Worm (Caenorhabditis elegans) whole organism, early embryonic: Measurements from ENCODE around the gene mys-1.

Experiments used
- B0310.2 ChIP-seq: sonication (generic microtip); optimal IDR thresholded peaks from 2 replicates; lab custom pipeline; 2016; ENCODE audit warnings: mild to moderate bottlenecking, missing genetic modification characterization, missing compliant biosample characterization
- F13C5.2 ChIP-seq: sonication (generic microtip); optimal IDR thresholded peaks from 2 replicates; lab custom pipeline; 2017; ENCODE audit warnings: mild to moderate bottlenecking, missing genetic modification characterization, inconsistent platforms, missing compliant biosample characterization
- ama-1 ChIP-seq: fragments of 150-350 bp; optimal IDR thresholded peaks from 2 replicates; lab custom pipeline; 2014
- ceh-13 ChIP-seq: fragments of 200-800 bp; sonication (Bioruptor generic); optimal IDR thresholded peaks from 2 replicates; lab custom pipeline; 2018; ENCODE audit warnings: mild to moderate bottlenecking, missing genetic modification characterization, missing compliant biosample characterization
- flt-1 ChIP-seq: fragments of 200-800 bp; sonication (Bioruptor generic); IDR thresholded peaks from 2 replicates; pipeline ENCODE4 v1.3.6; 2022; ENCODE audit warnings: missing genetic modification characterization, missing compliant biosample characterization
- hmbx-1 ChIP-seq: sonication (generic microtip); optimal IDR thresholded peaks from 2 replicates; lab custom pipeline; 2016; ENCODE audit warnings: mild to moderate bottlenecking, missing genetic modification characterization, missing compliant biosample characterization
- hmg-4 ChIP-seq: fragments of 200-800 bp; sonication (Bioruptor generic); optimal IDR thresholded peaks from 2 replicates; lab custom pipeline; 2018; ENCODE audit warnings: mild to moderate bottlenecking, missing genetic modification characterization, missing compliant biosample characterization
- pes-1 ChIP-seq: fragments of 200-800 bp; sonication (Bioruptor generic); IDR thresholded peaks from 2 replicates; pipeline ENCODE4 v1.3.6; 2022; ENCODE audit warnings: missing genetic modification reagents, missing genetic modification characterization, missing compliant biosample characterization
- sea-1 ChIP-seq: fragments of 200-800 bp; sonication (Bioruptor generic); conservative IDR thresholded peaks from 2 replicates; pipeline ENCODE4 v1.3.6; 2022; ENCODE audit warnings: missing genetic modification characterization, missing compliant biosample characterization
- tbx-37 ChIP-seq: fragments of 200-800 bp; sonication (Bioruptor generic); conservative IDR thresholded peaks from 2 replicates; pipeline ENCODE4 v1.3.6; 2022; ENCODE audit warnings: missing genetic modification reagents, missing genetic modification characterization, missing compliant biosample characterization
- tra-4 ChIP-seq: sonication (generic microtip); optimal IDR thresholded peaks from 2 replicates; lab custom pipeline; 2017; ENCODE audit warnings: missing genetic modification characterization, missing compliant biosample characterization

DNA sequence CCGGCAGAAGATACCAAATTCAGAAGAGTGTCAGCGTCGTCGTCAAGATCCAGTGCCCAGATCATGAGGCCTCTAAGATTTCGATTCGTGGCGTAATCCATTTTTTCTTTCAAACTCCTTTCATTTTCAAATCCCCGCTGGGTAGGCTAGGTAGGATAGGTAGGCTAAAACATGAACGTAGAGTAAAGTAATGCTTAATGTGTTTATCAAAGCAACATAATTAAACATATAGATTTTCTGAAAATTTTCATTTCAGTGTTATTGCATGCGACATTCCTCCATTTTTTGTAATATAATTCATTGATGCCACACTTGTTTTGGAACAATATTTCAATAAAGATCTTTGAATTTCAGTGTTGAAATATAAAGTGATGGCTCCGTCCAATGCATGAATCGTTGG lies 45.0 kb upstream of the mys-1 start, which contains the start of gene T01C4.8:
- TF ChIP-seq ceh-13 (GFP tag; lab: Kevin White, UChicago) (no peak), F13C5.2 (tag; lab: Kevin White, UChicago) (no peak), ama-1 (lab: Kevin White, UChicago) (no peak), hmg-4 (no peak), sea-1 (no peak), hmbx-1 (tag; lab: Kevin White, UChicago) (no peak), flt-1 (GFP tag; lab: Robert Waterston, UW) (no peak), tra-4 (no peak), B0310.2 (tag; lab: Kevin White, UChicago) (no peak), tbx-37 (GFP tag; lab: Robert Waterston, UW) (no peak), pes-1 (GFP tag; lab: Robert Waterston, UW) (no peak)
